Worm (Caenorhabditis elegans) whole organism, early embryonic: ENCODE data around the gene T16G12.13.

Experiments
- ama-1 ChIP-seq: fragments of 150-350 bp; optimal IDR thresholded peaks from 2 replicates; lab custom pipeline; 2014
- ceh-13 ChIP-seq: fragments of 200-800 bp; sonication (Bioruptor generic); optimal IDR thresholded peaks from 2 replicates; lab custom pipeline; 2018; ENCODE audit warnings: mild to moderate bottlenecking, missing genetic modification characterization, missing compliant biosample characterization
- ceh-36 ChIP-seq: sonication (generic microtip); optimal IDR thresholded peaks from 2 replicates; lab custom pipeline; 2016; ENCODE audit warnings: missing genetic modification characterization, inconsistent platforms, missing compliant biosample characterization
- ets-7 ChIP-seq: sonication (generic microtip); optimal IDR thresholded peaks from 2 replicates; lab custom pipeline; 2016; ENCODE audit warnings: missing genotype, missing genetic modification characterization, missing compliant biosample characterization
- hmbx-1 ChIP-seq: sonication (generic microtip); optimal IDR thresholded peaks from 2 replicates; lab custom pipeline; 2016; ENCODE audit warnings: mild to moderate bottlenecking, missing genetic modification characterization, missing compliant biosample characterization
- sea-1 ChIP-seq: fragments of 200-800 bp; sonication (Bioruptor generic); conservative IDR thresholded peaks from 2 replicates; pipeline ENCODE4 v1.3.6; 2022; ENCODE audit warnings: missing genetic modification characterization, missing compliant biosample characterization
- tra-4 ChIP-seq: sonication (generic microtip); optimal IDR thresholded peaks from 2 replicates; lab custom pipeline; 2017; ENCODE audit warnings: missing genetic modification characterization, missing compliant biosample characterization

ce11 chrIII:10057518-10057917 lies 3.1 kb upstream of the T16G12.13 start, which contains the start of gene T16G12.4:
- no peak for TF ChIP-seq ceh-13 (GFP tag; lab: Kevin White, UChicago)
- no peak for TF ChIP-seq ama-1 (lab: Kevin White, UChicago)
- no peak for TF ChIP-seq ceh-36 (tag; lab: Kevin White, UChicago)
- TF ChIP-seq ets-7 (tag; lab: Kevin White, UChicago) = no peak
- TF ChIP-seq sea-1 (GFP tag; lab: Robert Waterston, UW) = no peak
- no peak for TF ChIP-seq hmbx-1 (tag; lab: Kevin White, UChicago)
- TF ChIP-seq tra-4 (tag; lab: Kevin White, UChicago) = no peak
